Worm (Caenorhabditis elegans): ENCODE data around the gene rei-1.

- TF ChIP-seq ztf-23 (GFP tag; IDR thresholded peaks at IDR 0.05) (no peak), med-1 (GFP tag; optimal IDR thresholded peaks at IDR 0.05; ENCODE audit: insufficient read depth) (no peak), ztf-29 (GFP tag; IDR thresholded peaks at IDR 0.05) (no peak), klf-2 (GFP tag; conservative IDR thresholded peaks at IDR 0.05) (no peak)
Measured at ce11 chrIII:4099884-4100596, 2.0 kb upstream of the rei-1 start.

Measured in whole organism, midembryonic.